Worm (Caenorhabditis elegans) whole organism, L1 larva: ENCODE results near the gene ech-6.

Experiments
- aly-2 ChIP-seq: fragments of 150-350 bp; optimal IDR thresholded peaks from 2 replicates; lab custom pipeline; 2014; ENCODE audit warnings: missing biosample characterization, missing genetic modification characterization
- ces-1 ChIP-seq: fragments of 150-350 bp; optimal IDR thresholded peaks from 2 replicates; lab custom pipeline; 2014; ENCODE audit warnings: missing biosample characterization, missing genetic modification reagents, missing genetic modification characterization
- elt-3 ChIP-seq, 6 experiments: fragments of 150-350 bp in 1 of 6; sonication (generic microtip); optimal IDR thresholded peaks; 2 replicates each; lab custom pipeline; 2017 to 2018; ENCODE audit warnings: missing biosample characterization in 6 of 6, missing genetic modification characterization in 6 of 6, inconsistent platforms in 1 of 6
- grh-1 ChIP-seq: fragments of 200-800 bp; sonication (Bioruptor generic); IDR thresholded peaks from 2 replicates; pipeline ENCODE4 v1.3.6; 2022; ENCODE audit warnings: missing genetic modification reagents, missing genetic modification characterization, missing compliant biosample characterization
- lin-15B ChIP-seq: fragments of 150-350 bp; sonication (generic microtip); optimal IDR thresholded peaks from 3 replicates; lab custom pipeline; 2014; ENCODE audit warnings: missing biosample characterization, missing genetic modification characterization
- lsy-2 ChIP-seq, 2 experiments: fragments of 150-350 bp; optimal IDR thresholded peaks; 2 replicates each; lab custom pipeline; 2014; ENCODE audit warnings: missing biosample characterization in 2 of 2, missing genetic modification characterization in 2 of 2
- mep-1 ChIP-seq: fragments of 150-350 bp; optimal IDR thresholded peaks from 2 replicates; lab custom pipeline; 2014; ENCODE audit warnings: missing biosample characterization, missing genetic modification characterization
- nhr-11 ChIP-seq: fragments of 150-350 bp; optimal IDR thresholded peaks from 2 replicates; lab custom pipeline; 2014; ENCODE audit warnings: missing biosample characterization, missing genetic modification characterization
- nhr-12 ChIP-seq: sonication (generic microtip); optimal IDR thresholded peaks from 2 replicates; lab custom pipeline; 2017; ENCODE audit warnings: missing biosample characterization, missing genetic modification characterization
- snpc-4 ChIP-seq: fragments of 150-350 bp; optimal IDR thresholded peaks from 2 replicates; lab custom pipeline; 2014; ENCODE audit warnings: missing biosample characterization, missing genetic modification characterization
- ztf-11 ChIP-seq, 2 experiments: sonication (generic microtip); optimal IDR thresholded peaks; 2 replicates each; lab custom pipeline; 2016 to 2017; ENCODE audit warnings: missing genetic modification characterization in 2 of 2, missing biosample characterization in 1 of 2, missing compliant biosample characterization in 1 of 2
- ztf-4 ChIP-seq: fragments of 150-350 bp; optimal IDR thresholded peaks from 2 replicates; lab custom pipeline; 2014; ENCODE audit warnings: missing biosample characterization, missing genetic modification characterization

ce11 chrIII:9762093-9762748 lies 9.5 kb upstream of the ech-6 start, which contains the start of gene gcc-2:
- TF ChIP-seq elt-3 (tag; optimal IDR thresholded peaks at IDR 0.05; lab: Kevin White, UChicago) = no peak
- no peak for TF ChIP-seq nhr-11
- TF ChIP-seq ztf-11 (tag; optimal IDR thresholded peaks at IDR 0.05; lab: Kevin White, UChicago) = no peak
- no peak for TF ChIP-seq ztf-4 (tag; lab: Kevin White, UChicago)
- no peak for TF ChIP-seq nhr-12
- no peak for TF ChIP-seq lsy-2 (tag; optimal IDR thresholded peaks at IDR 0.05; lab: Kevin White, UChicago)
- TF ChIP-seq lin-15B (tag; lab: Kevin White, UChicago) = no peak
- TF ChIP-seq grh-1 = no peak
- TF ChIP-seq snpc-4 (tag; lab: Kevin White, UChicago) = no peak
- TF ChIP-seq aly-2 (tag; lab: Kevin White, UChicago) = no peak
- TF ChIP-seq mep-1 (tag; lab: Kevin White, UChicago) = no peak
- TF ChIP-seq ces-1 (GFP tag; lab: Kevin White, UChicago) = no peak
